Fruit fly (Drosophila melanogaster) whole organism, embryonic: Measurements from ENCODE around the gene fbl.

ENCODE experiments used
- CG10321 ChIP-seq: fragments of 200-800 bp; sonication (Bioruptor generic); IDR thresholded peaks from 2 replicates; pipeline ENCODE4 v1.3.6; 2022; ENCODE audit warnings: missing biosample characterization, missing genetic modification characterization
- CG10543 ChIP-seq: fragments of 200-800 bp; sonication (Bioruptor generic); optimal IDR thresholded peaks from 3 replicates; lab custom pipeline; 2017; ENCODE audit warnings: missing biosample characterization, mild to moderate bottlenecking, missing genetic modification characterization, moderate library complexity
- CG11456 ChIP-seq: fragments of 200-800 bp; sonication (Bioruptor generic); IDR thresholded peaks from 3 replicates; pipeline ENCODE4 v1.3.6; 2022; ENCODE audit warnings: missing biosample characterization, missing genetic modification characterization
- CG1233 ChIP-seq: fragments of 200-800 bp; sonication (Bioruptor generic); optimal IDR thresholded peaks from 4 replicates; lab custom pipeline; 2018; ENCODE audit warnings: missing biosample characterization, mild to moderate bottlenecking, missing genetic modification characterization
- CG12769 ChIP-seq: fragments of 200-800 bp; sonication (Bioruptor generic); optimal IDR thresholded peaks from 2 replicates; lab custom pipeline; 2019; ENCODE audit warnings: missing biosample characterization, mild to moderate bottlenecking, missing genetic modification characterization, moderate library complexity
- CG13287 ChIP-seq: fragments of 200-800 bp; sonication (Bioruptor generic); IDR thresholded peaks from 2 replicates; pipeline ENCODE4 v1.3.6; 2022; ENCODE audit warnings: missing biosample characterization, missing genetic modification characterization; ENCODE audit not compliant: partially characterized antibody
- CG14441 ChIP-seq: fragments of 200-800 bp; sonication (Bioruptor generic); IDR thresholded peaks from 2 replicates; pipeline ENCODE4 v1.3.6; 2022; ENCODE audit warnings: missing biosample characterization, missing genetic modification characterization
- CG15479 ChIP-seq: fragments of 200-800 bp; sonication (Bioruptor generic); optimal IDR thresholded peaks from 3 replicates; lab custom pipeline; 2019; ENCODE audit warnings: missing biosample characterization, mild to moderate bottlenecking, missing genetic modification characterization, moderate library complexity
- CG15696 ChIP-seq: fragments of 200-800 bp; sonication (Bioruptor generic); optimal IDR thresholded peaks from 2 replicates; lab custom pipeline; 2019; ENCODE audit warnings: missing biosample characterization, mild to moderate bottlenecking, missing genetic modification characterization, moderate library complexity
- CG16863 ChIP-seq: fragments of 200-800 bp; sonication (Bioruptor generic); optimal IDR thresholded peaks from 3 replicates; lab custom pipeline; 2016; ENCODE audit warnings: missing biosample characterization, missing genetic modification characterization
- CG17802 ChIP-seq: fragments of 200-800 bp; sonication (Bioruptor generic); optimal IDR thresholded peaks from 2 replicates; lab custom pipeline; 2018; ENCODE audit warnings: missing biosample characterization, mild to moderate bottlenecking, missing genetic modification characterization, moderate library complexity
- CG2129 ChIP-seq: fragments of 200-800 bp; sonication (Bioruptor generic); IDR thresholded peaks from 2 replicates; pipeline ENCODE4 v1.3.6; 2022; ENCODE audit warnings: missing biosample characterization, missing genetic modification characterization; ENCODE audit not compliant: partially characterized antibody
- CG2678 ChIP-seq: fragments of 200-800 bp; sonication (Bioruptor generic); optimal IDR thresholded peaks from 3 replicates; lab custom pipeline; 2019; ENCODE audit warnings: missing biosample characterization, mild to moderate bottlenecking, missing genetic modification characterization, moderate library complexity
- CG32767 ChIP-seq: fragments of 200-800 bp; sonication (Bioruptor generic); IDR thresholded peaks from 2 replicates; pipeline ENCODE4 v1.3.6; 2022; ENCODE audit warnings: missing biosample characterization, missing genetic modification characterization
- CG34422 ChIP-seq: fragments of 200-800 bp; sonication (Bioruptor generic); IDR thresholded peaks from 3 replicates; pipeline ENCODE4 v1.3.6; 2022; ENCODE audit warnings: missing biosample characterization, missing genetic modification characterization
- CG5245 ChIP-seq: fragments of 200-800 bp; sonication (Bioruptor generic); optimal IDR thresholded peaks from 3 replicates; lab custom pipeline; 2016; ENCODE audit warnings: missing biosample characterization, missing genetic modification characterization
- CG6654 ChIP-seq: fragments of 200-800 bp; sonication (Bioruptor generic); optimal IDR thresholded peaks from 2 replicates; lab custom pipeline; 2017; ENCODE audit warnings: missing biosample characterization, mild to moderate bottlenecking, missing genetic modification characterization
- CG7928 ChIP-seq: fragments of 200-800 bp; sonication (Bioruptor generic); optimal IDR thresholded peaks from 2 replicates; lab custom pipeline; 2017; ENCODE audit warnings: missing biosample characterization, mild to moderate bottlenecking, missing genetic modification characterization
- CG8089 ChIP-seq: fragments of 200-800 bp; sonication (Bioruptor generic); optimal IDR thresholded peaks from 3 replicates; lab custom pipeline; 2016; ENCODE audit warnings: missing biosample characterization, missing genetic modification characterization
- CG8290 ChIP-seq, 3 experiments: fragments of 200-800 bp; sonication (Bioruptor generic); optimal IDR thresholded peaks; 2 replicates each; lab custom pipeline; 2016 to 2019; ENCODE audit warnings: missing biosample characterization in 3 of 3, missing genetic modification characterization in 3 of 3, mild to moderate bottlenecking in 2 of 3, moderate library complexity in 1 of 3
- CG8765 ChIP-seq: fragments of 200-800 bp; sonication (Bioruptor generic); IDR thresholded peaks from 2 replicates; pipeline ENCODE4 v1.3.6; 2022; ENCODE audit warnings: missing biosample characterization, missing genetic modification characterization
- CG9437 ChIP-seq: fragments of 200-800 bp; sonication (Bioruptor generic); optimal IDR thresholded peaks from 2 replicates; lab custom pipeline; 2018; ENCODE audit warnings: missing biosample characterization, mild to moderate bottlenecking, missing genetic modification characterization
- CG9609 ChIP-seq: fragments of 200-800 bp; sonication (Bioruptor generic); optimal IDR thresholded peaks from 3 replicates; lab custom pipeline; 2016; ENCODE audit warnings: missing biosample characterization, missing genetic modification characterization
- CG9876 ChIP-seq: fragments of 200-800 bp; sonication (Bioruptor generic); optimal IDR thresholded peaks from 2 replicates; lab custom pipeline; 2016; ENCODE audit warnings: missing biosample characterization, missing genetic modification characterization
- CTCF ChIP-seq: fragments of 200-800 bp; sonication (Bioruptor generic); optimal IDR thresholded peaks from 2 replicates; lab custom pipeline; 2017; ENCODE audit warnings: missing biosample characterization, mild to moderate bottlenecking, missing genetic modification characterization, moderate library complexity
- Dp ChIP-seq: fragments of 200-800 bp; sonication (Bioruptor generic); optimal IDR thresholded peaks from 2 replicates; lab custom pipeline; 2018; ENCODE audit warnings: missing biosample characterization, mild to moderate bottlenecking, missing genetic modification characterization, moderate library complexity
- Dref ChIP-seq: fragments of 200-800 bp; sonication (Bioruptor generic); IDR thresholded peaks from 2 replicates; pipeline ENCODE4 v1.3.6; 2022; ENCODE audit warnings: missing biosample characterization, missing genetic modification characterization
- E2f2 ChIP-seq: fragments of 200-800 bp; sonication (Bioruptor generic); IDR thresholded peaks from 2 replicates; pipeline ENCODE4 v1.3.6; 2022; ENCODE audit warnings: missing biosample characterization, missing genetic modification characterization
- Ets65A ChIP-seq: fragments of 200-800 bp; sonication (Bioruptor generic); peaks from one replicate; lab custom pipeline; 2016; ENCODE audit warnings: missing biosample characterization, missing genetic modification characterization
- Hand ChIP-seq: fragments of 200-800 bp; sonication (Bioruptor generic); optimal IDR thresholded peaks from 2 replicates; lab custom pipeline; 2017; ENCODE audit warnings: mild to moderate bottlenecking, missing biosample characterization, missing genetic modification reagents, missing genetic modification characterization
- Kr ChIP-seq: fragments of 200-800 bp; sonication (Bioruptor generic); optimal IDR thresholded peaks from 2 replicates; lab custom pipeline; 2017; ENCODE audit warnings: missing biosample characterization, mild to moderate bottlenecking, missing genetic modification characterization
- Myb ChIP-seq: fragments of 200-800 bp; sonication (Bioruptor generic); optimal IDR thresholded peaks from 2 replicates; lab custom pipeline; 2016; ENCODE audit warnings: missing biosample characterization, missing genetic modification characterization
- NFAT ChIP-seq: fragments of 200-800 bp; sonication (Bioruptor generic); IDR thresholded peaks from 2 replicates; pipeline ENCODE4 v1.3.6; 2022; ENCODE audit warnings: missing biosample characterization, missing genetic modification characterization
- Nf-YB ChIP-seq: fragments of 200-800 bp; sonication (Bioruptor generic); optimal IDR thresholded peaks from 3 replicates; lab custom pipeline; 2019; ENCODE audit warnings: missing biosample characterization, mild to moderate bottlenecking, missing genetic modification characterization, moderate library complexity
- az2 ChIP-seq: fragments of 200-800 bp; sonication (Bioruptor generic); optimal IDR thresholded peaks from 3 replicates; lab custom pipeline; 2016; ENCODE audit warnings: missing biosample characterization, missing genetic modification characterization
- cas ChIP-seq: fragments of 200-800 bp; sonication (Bioruptor generic); IDR thresholded peaks from 2 replicates; pipeline ENCODE4 v1.3.6; 2022; ENCODE audit warnings: missing biosample characterization, missing genetic modification characterization
- da ChIP-seq: fragments of 200-800 bp; sonication (Bioruptor generic); optimal IDR thresholded peaks from 2 replicates; lab custom pipeline; 2016; ENCODE audit warnings: missing biosample characterization, missing genetic modification characterization
- dmrt99B ChIP-seq: fragments of 200-800 bp; sonication (Bioruptor generic); optimal IDR thresholded peaks from 2 replicates; lab custom pipeline; 2018; ENCODE audit warnings: missing biosample characterization, mild to moderate bottlenecking, missing genetic modification characterization, moderate library complexity
- gcm2 ChIP-seq: fragments of 200-800 bp; sonication (Bioruptor generic); optimal IDR thresholded peaks from 2 replicates; lab custom pipeline; 2016; ENCODE audit warnings: missing biosample characterization, missing genetic modification characterization
- gt ChIP-seq: fragments of 200-800 bp; sonication (Bioruptor generic); IDR thresholded peaks from 2 replicates; pipeline ENCODE4 v1.3.6; 2022; ENCODE audit warnings: missing biosample characterization, missing genetic modification characterization
- h ChIP-seq: fragments of >200 bp; optimal IDR thresholded peaks from 2 replicates; lab custom pipeline; 2017
- mirr ChIP-seq: fragments of 200-800 bp; sonication (Bioruptor generic); optimal IDR thresholded peaks from 3 replicates; lab custom pipeline; 2018; ENCODE audit warnings: missing biosample characterization, mild to moderate bottlenecking, missing genetic modification characterization
- oc ChIP-seq: fragments of 200-800 bp; sonication (Bioruptor generic); optimal IDR thresholded peaks from 2 replicates; lab custom pipeline; 2018; ENCODE audit warnings: missing biosample characterization, mild to moderate bottlenecking, missing genetic modification characterization, moderate library complexity
- pita ChIP-seq: fragments of 200-800 bp; sonication (Bioruptor generic); optimal IDR thresholded peaks from 2 replicates; lab custom pipeline; 2017; ENCODE audit warnings: missing biosample characterization, mild to moderate bottlenecking, missing genetic modification characterization
- pnt ChIP-seq: fragments of 200-800 bp; sonication (Bioruptor generic); optimal IDR thresholded peaks from 3 replicates; lab custom pipeline; 2016; ENCODE audit warnings: missing biosample characterization, missing genetic modification characterization
- tgo ChIP-seq: fragments of 200-800 bp; sonication (Bioruptor generic); IDR thresholded peaks from 3 replicates; pipeline ENCODE4 v1.3.6; 2022; ENCODE audit warnings: missing biosample characterization, missing genetic modification characterization
- tna ChIP-seq: fragments of 200-800 bp; sonication (Bioruptor generic); IDR thresholded peaks from 2 replicates; pipeline ENCODE4 v1.3.6; 2022; ENCODE audit warnings: missing biosample characterization, missing genetic modification characterization; ENCODE audit not compliant: partially characterized antibody
- ttk ChIP-seq: fragments of 200-800 bp; sonication (Bioruptor generic); IDR thresholded peaks from 2 replicates; pipeline ENCODE4 v2.1.2; 2022; ENCODE audit warnings: missing biosample characterization, missing genetic modification characterization
- twi ChIP-seq: fragments of 200-800 bp; optimal IDR thresholded peaks from 2 replicates; lab custom pipeline; 2019; ENCODE audit warnings: missing biosample characterization, mild to moderate bottlenecking, missing genetic modification characterization, moderate library complexity

fbl gene

DNA sequence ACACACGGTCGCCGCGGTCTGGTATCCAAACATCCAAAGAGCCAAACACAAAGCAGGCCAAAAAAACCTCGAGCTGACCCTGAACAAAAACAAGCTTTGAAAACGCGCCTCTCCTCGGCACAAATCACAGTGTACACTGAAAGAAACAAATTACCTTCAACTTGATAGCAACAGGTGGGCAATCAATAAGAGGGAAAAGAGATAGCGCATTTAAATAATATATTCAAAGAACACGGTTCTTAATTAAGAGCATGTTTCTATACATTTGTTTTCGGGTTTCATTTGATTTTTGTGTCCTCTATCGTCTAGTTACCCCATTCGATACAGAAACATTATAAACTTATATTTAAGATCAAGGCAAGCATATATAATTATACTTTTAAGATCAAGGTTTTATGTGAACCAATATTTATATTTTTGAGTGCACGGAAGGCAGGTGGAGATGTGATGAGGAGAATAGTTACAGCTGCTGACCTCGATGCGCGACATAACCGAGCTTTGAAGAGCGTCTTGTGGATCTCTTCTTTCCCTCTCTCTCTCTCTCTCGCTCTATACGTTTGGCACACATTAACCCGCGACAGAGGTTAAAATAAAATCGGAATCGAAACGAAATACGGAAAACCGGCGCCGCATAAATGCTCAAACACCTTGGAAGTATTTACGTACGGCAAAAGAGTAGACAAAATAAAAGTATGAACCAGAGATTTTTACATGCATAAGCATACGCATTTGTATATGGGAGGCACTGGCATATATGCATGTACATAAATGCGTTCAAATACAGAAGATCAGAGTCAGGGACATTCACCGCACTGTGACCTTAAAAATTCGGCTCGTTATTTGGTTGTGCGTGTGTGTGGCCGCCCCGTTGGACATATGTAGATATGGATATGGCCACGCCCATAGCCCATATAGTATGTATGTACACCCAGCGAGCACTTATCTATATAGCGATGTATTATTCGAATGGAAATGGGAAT, 14.3 kb downstream of the fbl start (continued):
- TF ChIP-seq CG8765 (GFP tag; lab: Robert Waterston, UW) = no peak
- TF ChIP-seq Dp (GFP tag; lab: Kevin White, UChicago) = no peak
- peak; percentile 18; the same call in 1 of the 2 replicates for TF ChIP-seq CG13287 (GFP tag; lab: Robert Waterston, UW)
- peak; percentile 70 for TF ChIP-seq CG5245
- TF ChIP-seq CG2129 (GFP tag; lab: Robert Waterston, UW) = no peak
- TF ChIP-seq CG10543 (GFP tag; lab: Kevin White, UChicago) = peak; percentile 91
- peak; percentile 70; the same call in 2 of the 3 replicates for TF ChIP-seq CG34422 (GFP tag; lab: Robert Waterston, UW)
- peak; percentile 86 for TF ChIP-seq CG9437 (GFP tag; lab: Kevin White, UChicago)
- TF ChIP-seq CG15696 = peak; percentile 48
- TF ChIP-seq CG14441 (GFP tag; lab: Robert Waterston, UW) = peak; percentile 79
- peak; percentile 56 for TF ChIP-seq CG17802
- no peak for TF ChIP-seq CG32767
- peak; percentile 37 for TF ChIP-seq CG8290 (GFP tag; optimal IDR thresholded peaks at IDR 0.05; lab: Kevin White, UChicago)
- peak in 1 of 2 experiments; percentile 59 for TF ChIP-seq CG8290 (tag; optimal IDR thresholded peaks at IDR 0.05; lab: Kevin White, UChicago)
- peak; percentile 72 for TF ChIP-seq CG9609
- peak; percentile 27 for TF ChIP-seq da
- peak; percentile 69 for TF ChIP-seq Nf-YB
- peak; percentile 80 for TF ChIP-seq mirr
- TF ChIP-seq CG2678 (tag; lab: Kevin White, UChicago) = peak; percentile 93
- TF ChIP-seq Kr (GFP tag; lab: Kevin White, UChicago) = no peak
- peak; percentile 74; the same call in 2 of the 3 replicates for TF ChIP-seq CG11456 (GFP tag; lab: Robert Waterston, UW)
- TF ChIP-seq gcm2 (GFP tag; lab: Kevin White, UChicago) = peak; percentile 83
- no peak for TF ChIP-seq CG15479 (GFP tag; lab: Kevin White, UChicago)
- TF ChIP-seq E2f2 (GFP tag; lab: Robert Waterston, UW) = peak; percentile 50; the same call in 1 of the 2 replicates
- TF ChIP-seq CG1233 (GFP tag; lab: Kevin White, UChicago) = peak; percentile 90
- TF ChIP-seq Dref (GFP tag; lab: Robert Waterston, UW) = no peak
- TF ChIP-seq dmrt99B (tag; lab: Kevin White, UChicago) = peak; percentile 93
- no peak for TF ChIP-seq gt (GFP tag; lab: Robert Waterston, UW)
- peak; percentile 72 for TF ChIP-seq CG16863 (GFP tag; lab: Kevin White, UChicago)
- peak; percentile 75 for TF ChIP-seq ttk
- peak; percentile 21 for TF ChIP-seq Myb (GFP tag; lab: Kevin White, UChicago)
- TF ChIP-seq NFAT = peak; percentile 57; the same call in 1 of the 2 replicates
- peak; percentile 83 for TF ChIP-seq az2 (GFP tag; lab: Kevin White, UChicago)
- TF ChIP-seq CG7928 (GFP tag; lab: Kevin White, UChicago) = peak; percentile 51
- peak; percentile 69 for TF ChIP-seq twi (tag; lab: Kevin White, UChicago)
- TF ChIP-seq CG8089 = peak; percentile 51
- TF ChIP-seq CG12769 (tag; lab: Kevin White, UChicago) = peak; percentile 56
- TF ChIP-seq pnt (GFP tag; lab: Kevin White, UChicago) = peak; percentile 66
- TF ChIP-seq Ets65A (GFP tag; lab: Kevin White, UChicago) = peak; percentile 91
- peak; percentile 40; the same call in 1 of the 2 replicates for TF ChIP-seq CG10321 (GFP tag; lab: Robert Waterston, UW)
- TF ChIP-seq CG9876 (GFP tag; lab: Kevin White, UChicago) = peak; percentile 6
- no peak for TF ChIP-seq h (lab: Kevin White, UChicago)
- TF ChIP-seq pita (GFP tag; lab: Kevin White, UChicago) = no peak
- peak; percentile 41 for TF ChIP-seq CTCF (GFP tag; lab: Kevin White, UChicago)
- TF ChIP-seq tgo (GFP tag; lab: Robert Waterston, UW) = peak; percentile 79
- peak; percentile 47 for TF ChIP-seq CG6654 (GFP tag; lab: Kevin White, UChicago)
- no peak for TF ChIP-seq tna (GFP tag; lab: Robert Waterston, UW)
- TF ChIP-seq Hand (GFP tag; lab: Kevin White, UChicago) = peak; percentile 74
- no peak for TF ChIP-seq cas
- TF ChIP-seq oc (tag; lab: Kevin White, UChicago) = peak; percentile 60
